Fruit fly (Drosophila melanogaster) whole organism, adult: ENCODE measurements around the gene prc.

Experiments
- CG12768 ChIP-seq: fragments of 200-800 bp; sonication (Bioruptor generic); optimal IDR thresholded peaks from 2 replicates; lab custom pipeline; 2017; ENCODE audit warnings: missing biosample characterization, missing genetic modification characterization, mild to moderate bottlenecking, moderate library complexity, missing genetic modification reagents
- CG14711 ChIP-seq: fragments of 200-800 bp; sonication (Bioruptor generic); optimal IDR thresholded peaks from 2 replicates; lab custom pipeline; 2018; ENCODE audit warnings: missing biosample characterization, mild to moderate bottlenecking, missing genetic modification characterization, moderate library complexity
- CG1620 ChIP-seq: fragments of 200-800 bp; sonication (Bioruptor generic); optimal IDR thresholded peaks from 2 replicates; lab custom pipeline; 2016; ENCODE audit warnings: missing biosample characterization, missing genetic modification characterization
- CG5204 ChIP-seq: fragments of 200-800 bp; sonication (Bioruptor generic); optimal IDR thresholded peaks from 2 replicates; lab custom pipeline; 2016; ENCODE audit warnings: missing biosample characterization, missing genetic modification characterization
- CG7101 ChIP-seq: fragments of 200-800 bp; sonication (Bioruptor generic); optimal IDR thresholded peaks from 2 replicates; lab custom pipeline; 2018; ENCODE audit warnings: missing biosample characterization, mild to moderate bottlenecking, missing genetic modification characterization, moderate library complexity
- Crg-1 ChIP-seq: fragments of 200-800 bp; sonication (Bioruptor generic); optimal IDR thresholded peaks from 2 replicates; lab custom pipeline; 2016; ENCODE audit warnings: missing biosample characterization, missing genetic modification characterization
- kay ChIP-seq: fragments of 200-800 bp; sonication (Bioruptor generic); peaks from one replicate; lab custom pipeline; 2016; ENCODE audit warnings: missing biosample characterization, missing genetic modification characterization, borderline replicate concordance
- ovo ChIP-seq: fragments of 200-800 bp; sonication (Bioruptor generic); optimal IDR thresholded peaks from 2 replicates; lab custom pipeline; 2016; ENCODE audit warnings: missing biosample characterization, missing genetic modification characterization
- pad ChIP-seq: fragments of 200-800 bp; sonication (Bioruptor generic); optimal IDR thresholded peaks from 3 replicates; lab custom pipeline; 2017; ENCODE audit warnings: missing biosample characterization, missing genetic modification characterization, mild to moderate bottlenecking, moderate library complexity, missing genetic modification reagents
- tj ChIP-seq: fragments of 200-800 bp; sonication (Bioruptor generic); optimal IDR thresholded peaks from 3 replicates; lab custom pipeline; 2017; ENCODE audit warnings: missing biosample characterization, mild to moderate bottlenecking, missing genetic modification characterization, moderate library complexity

DNA sequence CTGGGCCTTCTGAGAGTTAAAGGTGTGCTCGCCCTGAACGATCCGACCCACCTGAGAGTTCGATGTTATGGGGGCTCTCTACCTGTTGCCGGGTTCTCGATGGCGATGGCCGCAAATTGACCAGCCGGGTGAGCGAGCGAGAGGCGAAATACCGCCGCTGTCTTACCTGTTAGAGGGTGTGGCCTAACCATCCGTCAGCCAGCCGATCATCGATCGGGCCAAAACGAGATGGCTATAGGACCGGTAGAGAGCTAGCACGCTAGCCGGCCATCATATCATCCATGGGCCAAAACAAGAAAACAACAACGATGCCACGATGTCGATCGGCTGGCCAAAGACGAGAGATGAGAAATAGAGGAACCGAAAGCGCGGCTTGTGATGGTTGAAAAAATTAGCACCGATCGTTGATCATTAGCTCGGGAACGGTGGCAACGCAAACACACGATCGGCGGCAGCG is 38.6 kb downstream of the prc start, which contains the start of gene byn:
- TF ChIP-seq CG1620 (GFP tag; lab: Kevin White, UChicago) = no peak
- no peak for TF ChIP-seq ovo (GFP tag; lab: Kevin White, UChicago)
- TF ChIP-seq CG12768 (GFP tag; lab: Kevin White, UChicago) = no peak
- TF ChIP-seq pad (GFP tag; lab: Kevin White, UChicago) = no peak
- TF ChIP-seq CG5204 = no peak
- no peak for TF ChIP-seq CG14711 (tag; lab: Kevin White, UChicago)
- TF ChIP-seq kay = no peak
- TF ChIP-seq tj (GFP tag; lab: Kevin White, UChicago) = no peak
- TF ChIP-seq Crg-1 (GFP tag; lab: Kevin White, UChicago) = no peak
- no peak for TF ChIP-seq CG7101 (tag; lab: Kevin White, UChicago)
